Fruit fly (Drosophila melanogaster) whole organism, pupa: ENCODE data around the gene CG2218.

Experiments
- CG10348 ChIP-seq: fragments of 200-800 bp; sonication (Bioruptor generic); IDR thresholded peaks from 2 replicates; pipeline ENCODE4 v1.3.6; 2022; ENCODE audit warnings: missing biosample characterization, missing genetic modification characterization
- CG12605 ChIP-seq: fragments of 200-800 bp; sonication (Bioruptor generic); IDR thresholded peaks from 2 replicates; pipeline ENCODE4 v1.3.6; 2022; ENCODE audit warnings: missing biosample characterization, missing genetic modification characterization
- CG13204 ChIP-seq: fragments of 200-800 bp; sonication (Bioruptor generic); optimal IDR thresholded peaks from 2 replicates; lab custom pipeline; 2018; ENCODE audit warnings: missing biosample characterization, mild to moderate bottlenecking, missing genetic modification characterization, moderate library complexity
- CG14655 ChIP-seq: fragments of 200-800 bp; sonication (Bioruptor generic); optimal IDR thresholded peaks from 3 replicates; lab custom pipeline; 2017; ENCODE audit warnings: mild to moderate bottlenecking, missing biosample characterization, missing genetic modification reagents, missing genetic modification characterization
- CG15710 ChIP-seq: fragments of 200-800 bp; sonication (Bioruptor generic); optimal IDR thresholded peaks from 2 replicates; lab custom pipeline; 2018; ENCODE audit warnings: missing biosample characterization, mild to moderate bottlenecking, missing genetic modification characterization, moderate library complexity
- CG17806 ChIP-seq: fragments of 200-800 bp; sonication (Bioruptor generic); optimal IDR thresholded peaks from 2 replicates; lab custom pipeline; 2018; ENCODE audit warnings: missing biosample characterization, mild to moderate bottlenecking, missing genetic modification characterization, moderate library complexity
- CG32121 ChIP-seq: fragments of 200-800 bp; sonication (Bioruptor generic); IDR thresholded peaks from 2 replicates; pipeline ENCODE4 v1.3.6; 2022; ENCODE audit warnings: missing biosample characterization, missing genetic modification characterization
- CG34367 ChIP-seq: fragments of 200-800 bp; sonication (Bioruptor generic); optimal IDR thresholded peaks from 2 replicates; lab custom pipeline; 2018; ENCODE audit warnings: missing biosample characterization, mild to moderate bottlenecking, missing genetic modification characterization
- CG4496 ChIP-seq: fragments of 200-800 bp; sonication (Bioruptor generic); IDR thresholded peaks from 3 replicates; pipeline ENCODE4 v1.3.6; 2022; ENCODE audit warnings: missing biosample characterization, missing genetic modification characterization
- CG8159 ChIP-seq: fragments of 200-800 bp; sonication (Bioruptor generic); optimal IDR thresholded peaks from 3 replicates; lab custom pipeline; 2018; ENCODE audit warnings: missing biosample characterization, mild to moderate bottlenecking, missing genetic modification characterization, moderate library complexity
- CG8301 ChIP-seq: fragments of 200-800 bp; sonication (Bioruptor generic); optimal IDR thresholded peaks from 2 replicates; lab custom pipeline; 2018; ENCODE audit warnings: missing biosample characterization, mild to moderate bottlenecking, missing genetic modification characterization
- CG9948 ChIP-seq: fragments of 200-800 bp; sonication (Bioruptor generic); optimal IDR thresholded peaks from 2 replicates; lab custom pipeline; 2018; ENCODE audit warnings: missing biosample characterization, mild to moderate bottlenecking, missing genetic modification characterization, moderate library complexity
- D1 ChIP-seq: fragments of 200-800 bp; sonication (Bioruptor generic); optimal IDR thresholded peaks from 2 replicates; lab custom pipeline; 2018; ENCODE audit warnings: missing biosample characterization, mild to moderate bottlenecking, missing genetic modification characterization, moderate library complexity
- EcR ChIP-seq: fragments of 200-800 bp; sonication (Bioruptor generic); optimal IDR thresholded peaks from 3 replicates; lab custom pipeline; 2019; ENCODE audit warnings: missing biosample characterization, missing genetic modification characterization, mild to moderate bottlenecking, moderate library complexity, missing genetic modification reagents
- Ets98B ChIP-seq: fragments of 200-800 bp; sonication (Bioruptor generic); IDR thresholded peaks from 2 replicates; pipeline ENCODE4 v1.3.6; 2022; ENCODE audit warnings: missing biosample characterization, missing genetic modification characterization
- Pif1A ChIP-seq: fragments of 200-800 bp; sonication (Bioruptor generic); optimal IDR thresholded peaks from 3 replicates; lab custom pipeline; 2016; ENCODE audit warnings: missing biosample characterization, missing genetic modification characterization
- Pif1B ChIP-seq: fragments of 200-800 bp; sonication (Bioruptor generic); optimal IDR thresholded peaks from 3 replicates; lab custom pipeline; 2016; ENCODE audit warnings: missing biosample characterization, missing genetic modification characterization
- Snoo ChIP-seq: fragments of 200-800 bp; sonication (Bioruptor generic); optimal IDR thresholded peaks from 3 replicates; lab custom pipeline; 2017; ENCODE audit warnings: missing biosample characterization, mild to moderate bottlenecking, missing genetic modification characterization, inconsistent platforms
- fd96Ca ChIP-seq: fragments of 200-800 bp; sonication (Bioruptor generic); IDR thresholded peaks from 3 replicates; pipeline ENCODE4 v1.3.6; 2022; ENCODE audit warnings: missing biosample characterization, missing genetic modification characterization
- gl ChIP-seq: fragments of 200-800 bp; sonication (Bioruptor generic); optimal IDR thresholded peaks from 2 replicates; lab custom pipeline; 2018; ENCODE audit warnings: missing biosample characterization, mild to moderate bottlenecking, missing genetic modification characterization
- rn ChIP-seq: fragments of 200-800 bp; sonication (Bioruptor generic); IDR thresholded peaks from 2 replicates; pipeline ENCODE4 v1.3.6; 2022; ENCODE audit warnings: missing biosample characterization, missing genetic modification characterization

CG2218 gene

dm6 chr3R:30455817-30456544, 27.9 kb upstream of the CG2218 start, which contains the start of gene aralar1:
aralar1 (minus strand) TSS chr3R:30455867.
- TF ChIP-seq gl (tag; lab: Kevin White, UChicago) (no peak), EcR (no peak), CG15710 (tag; lab: Kevin White, UChicago) (no peak), CG13204 (GFP tag; lab: Kevin White, UChicago) (no peak), Ets98B (GFP tag; lab: Robert Waterston, UW) (no peak), D1 (tag; lab: Kevin White, UChicago) (no peak), CG34367 (tag; lab: Kevin White, UChicago) (no peak), fd96Ca (no peak), CG9948 (tag; lab: Kevin White, UChicago) (no peak), rn (no peak)

- no peak for TF ChIP-seq fd96Ca
- TF ChIP-seq Snoo (tag; lab: Kevin White, UChicago) = no peak
- TF ChIP-seq CG15710 (tag; lab: Kevin White, UChicago) = no peak
- TF ChIP-seq CG34367 (tag; lab: Kevin White, UChicago) = no peak
- no peak for TF ChIP-seq CG4496 (GFP tag; lab: Robert Waterston, UW)
- no peak for TF ChIP-seq CG8301
- TF ChIP-seq CG9948 (tag; lab: Kevin White, UChicago) = no peak
- TF ChIP-seq CG13204 (GFP tag; lab: Kevin White, UChicago) = no peak
- no peak for TF ChIP-seq CG32121
These were observed 26.4 kb upstream of the CG2218 start for dm6 chr3R:30454442-30454841.

- TF ChIP-seq Ets98B (GFP tag; lab: Robert Waterston, UW) = no peak
- no peak for TF ChIP-seq rn
- TF ChIP-seq CG17806 = no peak
- no peak for TF ChIP-seq CG15710 (tag; lab: Kevin White, UChicago)
- TF ChIP-seq gl (tag; lab: Kevin White, UChicago) = no peak
- no peak for TF ChIP-seq CG12605
- TF ChIP-seq fd96Ca = no peak
- TF ChIP-seq Pif1A (GFP tag; lab: Kevin White, UChicago) = no peak
- TF ChIP-seq CG32121 = no peak
- no peak for TF ChIP-seq EcR
- TF ChIP-seq CG9948 (tag; lab: Kevin White, UChicago) = no peak
- no peak for TF ChIP-seq CG34367 (tag; lab: Kevin White, UChicago)
- TF ChIP-seq CG10348 (GFP tag; lab: Robert Waterston, UW) = no peak
These were observed 25.2 kb upstream of the CG2218 start for dm6 chr3R:30453236-30453635.

- TF ChIP-seq CG4496 (GFP tag; lab: Robert Waterston, UW) (no peak), EcR (peak; percentile 27)
- TF ChIP-seq, all 21 proteins: peak for 1
These were observed 22.7 kb upstream of the CG2218 start for dm6 chr3R:30450690-30451343.

dm6 chr3R:30450224-30450623, 22.1 kb upstream of the CG2218 start:
- no peak for TF ChIP-seq CG15710 (tag; lab: Kevin White, UChicago)
- TF ChIP-seq Pif1A (GFP tag; lab: Kevin White, UChicago) = peak; percentile 77
- no peak for TF ChIP-seq EcR
- TF ChIP-seq CG34367 (tag; lab: Kevin White, UChicago) = peak; percentile 16
- TF ChIP-seq rn = no peak
- TF ChIP-seq CG4496 (GFP tag; lab: Robert Waterston, UW) = peak; percentile 48; the same call in 1 of the 3 replicates
- no peak for TF ChIP-seq CG8301
- peak; percentile 31 for TF ChIP-seq gl (tag; lab: Kevin White, UChicago)
- no peak for TF ChIP-seq CG8159 (tag; lab: Kevin White, UChicago)
- TF ChIP-seq Pif1B (GFP tag; lab: Kevin White, UChicago) = peak; percentile 80
- TF ChIP-seq CG13204 (GFP tag; lab: Kevin White, UChicago) = peak; percentile 37
- peak; percentile 39; the same call in 1 of the 2 replicates for TF ChIP-seq Ets98B (GFP tag; lab: Robert Waterston, UW)
- TF ChIP-seq CG14655 = no peak
- TF ChIP-seq fd96Ca = peak; percentile 32; the same call in 1 of the 3 replicates
- peak; percentile 33; the same call in 1 of the 2 replicates for TF ChIP-seq CG12605
- peak; percentile 2 for TF ChIP-seq CG17806
- TF ChIP-seq CG32121 = no peak
- TF ChIP-seq Snoo (tag; lab: Kevin White, UChicago) = peak; percentile 62
- TF ChIP-seq, all 21 proteins: peak for 11

- TF ChIP-seq CG9948 (tag; lab: Kevin White, UChicago) (no peak), fd96Ca (no peak), CG32121 (no peak), rn (no peak), EcR (no peak), CG8159 (tag; lab: Kevin White, UChicago) (no peak), Pif1B (GFP tag; lab: Kevin White, UChicago) (no peak), CG14655 (no peak), CG17806 (no peak)
These were observed 21.4 kb upstream of the CG2218 start for dm6 chr3R:30449446-30449845.
